Worm (Caenorhabditis elegans) whole organism, young adult: ENCODE measurements around the gene atf-4.
A peak's percentile ranks its signal among the peaks of the same experiment; 100 is the strongest.

ENCODE experiments used
- B0019.2 ChIP-seq: fragments of 200-800 bp; sonication (Bioruptor generic); conservative IDR thresholded peaks from 2 replicates; pipeline ENCODE4 v1.3.6; 2022; ENCODE audit warnings: missing genetic modification reagents, missing genetic modification characterization, missing compliant biosample characterization
- B0336.3 ChIP-seq: fragments of 200-800 bp; sonication (Bioruptor generic); IDR thresholded peaks from 2 replicates; pipeline ENCODE4 v1.3.6; 2022; ENCODE audit warnings: missing genetic modification characterization, missing compliant biosample characterization
- C17E4.6 ChIP-seq: fragments of 200-800 bp; sonication (Bioruptor generic); IDR thresholded peaks from 2 replicates; pipeline ENCODE4 v1.3.6; 2022; ENCODE audit warnings: missing genetic modification reagents, missing genetic modification characterization, missing compliant biosample characterization
- F10E7.11 ChIP-seq: sonication (generic microtip); optimal IDR thresholded peaks from 2 replicates; lab custom pipeline; 2017; ENCODE audit warnings: mild to moderate bottlenecking, missing genetic modification characterization, moderate library complexity, missing compliant biosample characterization
- F23B12.7 ChIP-seq: sonication (generic microtip); optimal IDR thresholded peaks from 2 replicates; lab custom pipeline; 2017; ENCODE audit warnings: missing genetic modification characterization, mild to moderate bottlenecking, missing compliant biosample characterization, antibody characterized with exemption, moderate library complexity; ENCODE audit not compliant: insufficient read depth
- F37B4.10 ChIP-seq: fragments of 200-800 bp; sonication (Bioruptor generic); IDR thresholded peaks from 2 replicates; pipeline ENCODE4 v1.3.6; 2022; ENCODE audit warnings: missing genetic modification characterization, missing compliant biosample characterization
- F52B5.7 ChIP-seq: sonication (generic microtip); optimal IDR thresholded peaks from 2 replicates; lab custom pipeline; 2016; ENCODE audit warnings: mild to moderate bottlenecking, missing genetic modification characterization, missing compliant biosample characterization
- F57A8.1 ChIP-seq: fragments of 200-800 bp; sonication (Bioruptor generic); optimal IDR thresholded peaks from 2 replicates; lab custom pipeline; 2018; ENCODE audit warnings: mild to moderate bottlenecking, missing genetic modification characterization, moderate library complexity, missing compliant biosample characterization
- F57C9.4 ChIP-seq: sonication (generic microtip); optimal IDR thresholded peaks from 2 replicates; lab custom pipeline; 2017; ENCODE audit warnings: mild to moderate bottlenecking, missing genetic modification characterization, missing compliant biosample characterization
- T26A5.8 ChIP-seq: sonication (generic microtip); optimal IDR thresholded peaks from 2 replicates; lab custom pipeline; 2016; ENCODE audit warnings: missing genetic modification characterization, missing compliant biosample characterization
- Y56A3A.18 ChIP-seq: fragments of 200-800 bp; sonication (Bioruptor generic); IDR thresholded peaks from 2 replicates; pipeline ENCODE4 v1.3.6; 2022; ENCODE audit warnings: missing genetic modification reagents, missing genetic modification characterization, missing compliant biosample characterization
- Y95B8A.8 ChIP-seq: fragments of 200-800 bp; sonication (Bioruptor generic); IDR thresholded peaks from 2 replicates; pipeline ENCODE4 v1.3.6; 2022; ENCODE audit warnings: missing genetic modification reagents, missing genetic modification characterization, missing compliant biosample characterization
- atf-7 ChIP-seq: sonication (generic microtip); optimal IDR thresholded peaks from 2 replicates; lab custom pipeline; 2017; ENCODE audit warnings: mild to moderate bottlenecking, missing genetic modification characterization, missing compliant biosample characterization
- attf-5 ChIP-seq: fragments of 200-800 bp; sonication (Bioruptor generic); optimal IDR thresholded peaks from 2 replicates; lab custom pipeline; 2018; ENCODE audit warnings: mild to moderate bottlenecking, missing genetic modification characterization, missing compliant biosample characterization
- attf-6 ChIP-seq: fragments of 200-800 bp; sonication (Bioruptor generic); IDR thresholded peaks from 2 replicates; pipeline ENCODE4 v1.3.6; 2022; ENCODE audit warnings: missing genetic modification reagents, missing genetic modification characterization, missing compliant biosample characterization
- cebp-1 ChIP-seq, 2 experiments: fragments of 200-800 bp in 1 of 2; sonication (Bioruptor generic) in 1 of 2; sonication (generic microtip) in 1 of 2; IDR thresholded peaks in 1 of 2; optimal IDR thresholded peaks in 1 of 2; 2 replicates each; pipeline versions ENCODE4 v1.3.6 to Lab custom; 2017 to 2022; ENCODE audit warnings: missing compliant biosample characterization in 2 of 2, missing genetic modification characterization in 2 of 2, mild to moderate bottlenecking in 1 of 2, missing genetic modification reagents in 1 of 2, moderate library complexity in 1 of 2
- ceh-40 ChIP-seq: fragments of 200-800 bp; sonication (Bioruptor generic); IDR thresholded peaks from 2 replicates; pipeline ENCODE4 v1.3.6; 2022; ENCODE audit warnings: missing genetic modification characterization, missing compliant biosample characterization
- ceh-79 ChIP-seq: sonication (generic microtip); optimal IDR thresholded peaks from 2 replicates; lab custom pipeline; 2017; ENCODE audit warnings: mild to moderate bottlenecking, missing genetic modification characterization, missing compliant biosample characterization
- dox-1 ChIP-seq: fragments of 200-800 bp; sonication (Bioruptor generic); IDR thresholded peaks from 2 replicates; pipeline ENCODE4 v1.3.6; 2022; ENCODE audit warnings: missing genetic modification reagents, missing genetic modification characterization, missing compliant biosample characterization
- dpl-1 ChIP-seq: fragments of 150-350 bp; optimal IDR thresholded peaks from 2 replicates; lab custom pipeline; 2014; ENCODE audit warnings: missing biosample characterization, missing genetic modification reagents, missing genetic modification characterization
- efl-1 ChIP-seq: fragments of 150-350 bp; optimal IDR thresholded peaks from 2 replicates; lab custom pipeline; 2014; ENCODE audit warnings: missing biosample characterization, missing genetic modification reagents, missing genetic modification characterization
- ekl-4 ChIP-seq: fragments of 200-800 bp; sonication (Bioruptor generic); IDR thresholded peaks from 2 replicates; pipeline ENCODE4 v1.3.6; 2022; ENCODE audit warnings: missing genetic modification reagents, missing genetic modification characterization, missing compliant biosample characterization
- gei-17 ChIP-seq: fragments of 200-800 bp; sonication (Bioruptor generic); optimal IDR thresholded peaks from 2 replicates; lab custom pipeline; 2018; ENCODE audit warnings: mild to moderate bottlenecking, missing genetic modification characterization, missing compliant biosample characterization
- hmg-1.2 ChIP-seq: fragments of 200-800 bp; sonication (Bioruptor generic); IDR thresholded peaks from 2 replicates; pipeline ENCODE4 v1.3.6; 2022; ENCODE audit warnings: missing genetic modification reagents, missing genetic modification characterization, missing compliant biosample characterization
- hrde-1 ChIP-seq: sonication (generic microtip); optimal IDR thresholded peaks from 2 replicates; lab custom pipeline; 2016; ENCODE audit warnings: missing genetic modification characterization, mild to moderate bottlenecking, missing compliant biosample characterization, moderate library complexity, missing genotype, missing genetic modification reagents, borderline replicate concordance
- lag-1 ChIP-seq: fragments of 200-800 bp; sonication (Bioruptor generic); IDR thresholded peaks from 2 replicates; pipeline ENCODE4 v1.3.6; 2022; ENCODE audit warnings: missing genetic modification reagents, missing genetic modification characterization, missing compliant biosample characterization
- let-607 ChIP-seq, 2 experiments: fragments of 200-800 bp in 1 of 2; sonication (Bioruptor generic) in 1 of 2; sonication (generic microtip) in 1 of 2; optimal IDR thresholded peaks; 2 replicates each; lab custom pipeline; 2016 to 2018; ENCODE audit warnings: mild to moderate bottlenecking in 2 of 2, missing compliant biosample characterization in 2 of 2, missing genetic modification characterization in 2 of 2, moderate library complexity in 2 of 2, missing genotype in 1 of 2
- lin-40 ChIP-seq: sonication (generic microtip); optimal IDR thresholded peaks from 2 replicates; lab custom pipeline; 2016; ENCODE audit warnings: missing genetic modification characterization, mild to moderate bottlenecking, missing compliant biosample characterization, missing genotype, missing genetic modification reagents
- lir-1 ChIP-seq: fragments of 200-800 bp; sonication (Bioruptor generic); conservative IDR thresholded peaks from 2 replicates; pipeline ENCODE4 v1.3.6; 2022; ENCODE audit warnings: missing genetic modification reagents, missing genetic modification characterization, missing compliant biosample characterization
- madf-8 ChIP-seq: fragments of 200-800 bp; sonication (Bioruptor generic); conservative IDR thresholded peaks from 2 replicates; pipeline ENCODE4 v1.3.6; 2022; ENCODE audit warnings: missing genetic modification reagents, missing genetic modification characterization, missing compliant biosample characterization
- mxl-1 ChIP-seq: sonication (generic microtip); optimal IDR thresholded peaks from 2 replicates; lab custom pipeline; 2016; ENCODE audit warnings: missing genetic modification characterization, missing compliant biosample characterization
- nfyb-1 ChIP-seq: fragments of 200-800 bp; sonication (Bioruptor generic); IDR thresholded peaks from 2 replicates; pipeline ENCODE4 v1.3.6; 2022; ENCODE audit warnings: missing genetic modification reagents, missing genetic modification characterization, missing compliant biosample characterization
- nhr-80 ChIP-seq: sonication (generic microtip); optimal IDR thresholded peaks from 2 replicates; lab custom pipeline; 2016; ENCODE audit warnings: missing genetic modification characterization, missing compliant biosample characterization
- nhr-90 ChIP-seq: sonication (generic microtip); optimal IDR thresholded peaks from 2 replicates; lab custom pipeline; 2016; ENCODE audit warnings: missing genotype, mild to moderate bottlenecking, missing genetic modification characterization, missing compliant biosample characterization
- pbrm-1 ChIP-seq: fragments of 200-800 bp; sonication (Bioruptor generic); IDR thresholded peaks from 2 replicates; pipeline ENCODE4 v1.3.6; 2022; ENCODE audit warnings: missing genetic modification reagents, missing genetic modification characterization, missing compliant biosample characterization
- pha-4 ChIP-seq: fragments of 150-350 bp; sonication (generic microtip); optimal IDR thresholded peaks from 2 replicates; lab custom pipeline; 2014; ENCODE audit warnings: missing biosample characterization, missing genetic modification reagents, missing genetic modification characterization
- rcor-1 ChIP-seq: fragments of 200-800 bp; sonication (Bioruptor generic); IDR thresholded peaks from 2 replicates; pipeline ENCODE4 v1.3.6; 2022; ENCODE audit warnings: missing genetic modification reagents, missing genetic modification characterization, missing compliant biosample characterization
- rec-8 ChIP-seq, 2 experiments: sonication (generic microtip); optimal IDR thresholded peaks; 2 replicates each; lab custom pipeline; 2016; ENCODE audit warnings: mild to moderate bottlenecking in 2 of 2, missing genetic modification characterization in 2 of 2, missing genetic modification reagents in 2 of 2, missing genotype in 2 of 2, missing biosample characterization in 1 of 2, missing compliant biosample characterization in 1 of 2, moderate library complexity in 1 of 2
- repo-1 ChIP-seq: sonication (generic microtip); optimal IDR thresholded peaks from 2 replicates; lab custom pipeline; 2017; ENCODE audit warnings: mild to moderate bottlenecking, missing genetic modification characterization, missing compliant biosample characterization
- rpc-1 ChIP-seq, 2 experiments: fragments of 150-350 bp in 1 of 2; sonication (generic microtip) in 1 of 2; optimal IDR thresholded peaks; 2 replicates each; lab custom pipeline; 2014 to 2018; ENCODE audit warnings: missing biosample characterization in 1 of 2, missing genetic modification characterization in 1 of 2, missing genetic modification reagents in 1 of 2, missing genotype in 1 of 2
- sdz-38 ChIP-seq: sonication (generic microtip); optimal IDR thresholded peaks from 2 replicates; lab custom pipeline; 2016; ENCODE audit warnings: missing genotype, missing genetic modification characterization, missing compliant biosample characterization
- somi-1 ChIP-seq: fragments of 200-800 bp; sonication (Bioruptor generic); optimal IDR thresholded peaks from 2 replicates; lab custom pipeline; 2018; ENCODE audit warnings: mild to moderate bottlenecking, missing genetic modification characterization, missing compliant biosample characterization
- tbp1 ChIP-seq: fragments of 200-800 bp; sonication (Bioruptor generic); optimal IDR thresholded peaks from 2 replicates; lab custom pipeline; 2018; ENCODE audit warnings: mild to moderate bottlenecking, missing genetic modification characterization, missing compliant biosample characterization
- unc-62 ChIP-seq: fragments of 150-350 bp; optimal IDR thresholded peaks from 2 replicates; lab custom pipeline; 2014; ENCODE audit warnings: missing biosample characterization, missing genetic modification reagents, missing genetic modification characterization
- zfh-2 ChIP-seq: fragments of 200-800 bp; sonication (Bioruptor generic); conservative IDR thresholded peaks from 2 replicates; pipeline ENCODE4 v1.3.6; 2022; ENCODE audit warnings: missing genetic modification reagents, missing genetic modification characterization, missing compliant biosample characterization
- ztf-22 ChIP-seq: fragments of 200-800 bp; sonication (Bioruptor generic); optimal IDR thresholded peaks from 2 replicates; lab custom pipeline; 2018; ENCODE audit warnings: mild to moderate bottlenecking, missing genetic modification characterization, moderate library complexity, missing compliant biosample characterization
- ztf-3 ChIP-seq: fragments of 200-800 bp; sonication (Bioruptor generic); optimal IDR thresholded peaks from 2 replicates; lab custom pipeline; 2018; ENCODE audit warnings: mild to moderate bottlenecking, missing genetic modification characterization, missing compliant biosample characterization
- ztf-6 ChIP-seq: fragments of 200-800 bp; sonication (Bioruptor generic); IDR thresholded peaks from 2 replicates; pipeline ENCODE4 v1.3.6; 2022; ENCODE audit warnings: missing genetic modification reagents, missing genetic modification characterization, missing compliant biosample characterization

atf-4 gene

DNA sequence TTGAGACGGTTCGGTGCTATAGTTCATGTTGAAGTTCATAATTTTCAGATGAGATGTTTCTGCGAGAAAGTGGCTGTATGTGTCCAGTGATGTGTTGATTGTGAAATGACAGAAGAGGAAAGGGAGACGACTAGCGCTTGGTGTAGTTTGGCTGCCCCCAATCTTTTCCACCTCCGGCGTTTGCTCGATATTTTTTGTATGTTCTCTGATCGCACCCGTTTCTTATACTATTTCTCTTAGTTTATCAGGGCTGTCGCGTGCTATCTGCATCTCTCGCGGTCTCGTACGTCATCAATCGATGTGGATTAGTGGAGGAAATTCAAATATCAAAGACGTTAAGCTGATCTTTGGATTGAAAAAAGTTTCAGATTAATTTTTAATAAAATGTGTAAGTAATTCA, at the start of gene atf-4:
atf-4 (minus strand) TSS at position 93 of the 400 bp plus-strand sequence.
- TF ChIP-seq ekl-4 (GFP tag; lab: Robert Waterston, UW) (no peak), attf-6 (no peak), rpc-1 (optimal IDR thresholded peaks at IDR 0.05; lab: Kevin White, UChicago) (no peak), rpc-1 (tag; optimal IDR thresholded peaks at IDR 0.05; lab: Kevin White, UChicago) (no peak), Y56A3A.18 (GFP tag; lab: Robert Waterston, UW) (no peak), pbrm-1 (GFP tag; lab: Robert Waterston, UW) (no peak), lin-40 (tag; lab: Kevin White, UChicago) (peak; percentile 46), gei-17 (GFP tag; lab: Kevin White, UChicago) (peak; percentile 26), attf-5 (peak; percentile 46), zfh-2 (GFP tag; lab: Robert Waterston, UW) (0 out of 2 replicates have a peak, but pooled peaks have one; percentile 7), cebp-1 (GFP tag; IDR thresholded peaks at IDR 0.05; lab: Robert Waterston, UW) (peak; percentile 40; the same call in 1 of the 2 replicates), cebp-1 (tag; optimal IDR thresholded peaks at IDR 0.05; lab: Kevin White, UChicago) (peak; percentile 86), lag-1 (GFP tag; lab: Robert Waterston, UW) (no peak), F57C9.4 (tag; lab: Kevin White, UChicago) (no peak), atf-7 (tag; lab: Kevin White, UChicago) (peak; percentile 59), unc-62 (GFP tag; lab: Kevin White, UChicago) (no peak), ztf-22 (GFP tag; lab: Kevin White, UChicago) (no peak), madf-8 (GFP tag; lab: Robert Waterston, UW) (no peak), repo-1 (tag; lab: Kevin White, UChicago) (peak; percentile 46), B0336.3 (peak; percentile 28; the same call in 1 of the 2 replicates), ceh-40 (no peak), F37B4.10 (GFP tag; lab: Robert Waterston, UW) (no peak), F52B5.7 (tag; lab: Kevin White, UChicago) (no peak), dpl-1 (GFP tag; lab: Kevin White, UChicago) (no peak), rec-8 (tag; optimal IDR thresholded peaks at IDR 0.05; lab: Kevin White, UChicago) (no peak), T26A5.8 (no peak), let-607 (tag; optimal IDR thresholded peaks at IDR 0.05; lab: Kevin White, UChicago) (peak in 1 of 2 experiments; percentile 54), F10E7.11 (no peak), tbp1 (GFP tag; lab: Kevin White, UChicago) (peak; percentile 20), C17E4.6 (no peak), B0019.2 (no peak), hrde-1 (tag; lab: Kevin White, UChicago) (no peak), sdz-38 (tag; lab: Kevin White, UChicago) (no peak), ztf-6 (GFP tag; lab: Robert Waterston, UW) (no peak), F23B12.7 (tag; lab: Kevin White, UChicago) (peak; percentile 47), Y95B8A.8 (GFP tag; lab: Robert Waterston, UW) (no peak), lir-1 (GFP tag; lab: Robert Waterston, UW) (no peak), mxl-1 (no peak), nhr-90 (tag; lab: Kevin White, UChicago) (no peak), ztf-3 (GFP tag; lab: Kevin White, UChicago) (no peak), F57A8.1 (no peak), pha-4 (tag; lab: Kevin White, UChicago) (no peak), somi-1 (GFP tag; lab: Kevin White, UChicago) (peak; percentile 6), hmg-1.2 (peak; percentile 50; the same call in 1 of the 2 replicates), rcor-1 (0 out of 2 replicates have a peak, but pooled peaks have one; percentile 11), ceh-79 (tag; lab: Kevin White, UChicago) (no peak), nfyb-1 (GFP tag; lab: Robert Waterston, UW) (0 out of 2 replicates have a peak, but pooled peaks have one; percentile 10), dox-1 (GFP tag; lab: Robert Waterston, UW) (peak; percentile 34; the same call in 1 of the 2 replicates), nhr-80 (tag; lab: Kevin White, UChicago) (peak; percentile 72), efl-1 (GFP tag; lab: Kevin White, UChicago) (no peak)
